Worm (Caenorhabditis elegans): Measurements from ENCODE around the gene C34H4.2.

- TF ChIP-seq him-1 (tag; optimal IDR thresholded peaks at IDR 0.05) (no peak), W03F9.2 (tag; optimal IDR thresholded peaks at IDR 0.05) (no peak), dao-5 (tag; optimal IDR thresholded peaks at IDR 0.05) (no peak)
Observed at ce11 chrIV:1561884-1562283, 8.3 kb downstream of the C34H4.2 start, which contains the start of gene hpo-6.
